Worm (Caenorhabditis elegans) whole organism, L3 larva: Measurements from ENCODE around the gene ZK622.5.

Experiments
- aly-2 ChIP-seq: fragments of 150-350 bp; optimal IDR thresholded peaks from 2 replicates; lab custom pipeline; 2014; ENCODE audit warnings: missing biosample characterization, missing genetic modification characterization
- ama-1 ChIP-seq: fragments of 150-350 bp; optimal IDR thresholded peaks from 2 replicates; lab custom pipeline; 2018
- elt-1 ChIP-seq: fragments of 150-350 bp; optimal IDR thresholded peaks from 2 replicates; lab custom pipeline; 2014; ENCODE audit warnings: missing biosample characterization, missing genetic modification characterization
- elt-3 ChIP-seq, 3 experiments: fragments of 150-350 bp in 1 of 3; sonication (generic microtip) in 2 of 3; optimal IDR thresholded peaks; 2 replicates in 2 of 3; 4 replicates in 1 of 3; lab custom pipeline; 2014 to 2017; ENCODE audit warnings: missing biosample characterization in 3 of 3, missing genetic modification characterization in 3 of 3
- fkh-10 ChIP-seq: sonication (generic microtip); optimal IDR thresholded peaks from 2 replicates; lab custom pipeline; 2017; ENCODE audit warnings: missing biosample characterization, missing genetic modification reagents, missing genetic modification characterization
- jun-1 ChIP-seq: fragments of 150-350 bp; optimal IDR thresholded peaks from 2 replicates; lab custom pipeline; 2014; ENCODE audit warnings: missing biosample characterization, missing genetic modification reagents, missing genetic modification characterization
- mdl-1 ChIP-seq: fragments of 150-350 bp; optimal IDR thresholded peaks from 2 replicates; lab custom pipeline; 2014; ENCODE audit warnings: missing biosample characterization, missing genetic modification characterization
- nfya-1 ChIP-seq: sonication (generic microtip); optimal IDR thresholded peaks from 2 replicates; lab custom pipeline; 2017; ENCODE audit warnings: missing genetic modification characterization, mild to moderate bottlenecking, missing compliant biosample characterization, antibody characterized with exemption, moderate library complexity; ENCODE audit not compliant: insufficient read depth
- nhr-11 ChIP-seq: fragments of 150-350 bp; optimal IDR thresholded peaks from 2 replicates; lab custom pipeline; 2014; ENCODE audit warnings: missing biosample characterization, missing genetic modification characterization
- nhr-12 ChIP-seq: fragments of 150-350 bp; optimal IDR thresholded peaks from 2 replicates; lab custom pipeline; 2014; ENCODE audit warnings: missing biosample characterization, missing genetic modification characterization
- nhr-67 ChIP-seq: fragments of 150-350 bp; optimal IDR thresholded peaks from 2 replicates; lab custom pipeline; 2014; ENCODE audit warnings: missing biosample characterization, missing genetic modification characterization
- skn-1 ChIP-seq: fragments of 150-350 bp; optimal IDR thresholded peaks from 2 replicates; lab custom pipeline; 2014; ENCODE audit warnings: missing biosample characterization, missing genetic modification characterization
- snpc-4 ChIP-seq: fragments of 150-350 bp; optimal IDR thresholded peaks from 2 replicates; lab custom pipeline; 2014; ENCODE audit warnings: missing biosample characterization, missing genetic modification characterization

ce11 chrII:5321718-5322286 is 32.6 kb downstream of the ZK622.5 start:
- TF ChIP-seq ama-1 (lab: Kevin White, UChicago) (no peak), nhr-67 (tag; lab: Kevin White, UChicago) (no peak), nhr-12 (tag; lab: Kevin White, UChicago) (no peak), fkh-10 (no peak), nhr-11 (tag; lab: Kevin White, UChicago) (no peak), mdl-1 (tag; lab: Kevin White, UChicago) (no peak), elt-3 (tag; optimal IDR thresholded peaks at IDR 0.05; lab: Kevin White, UChicago) (peak in 2 of 3 experiments; percentile 46 to 94), aly-2 (tag; lab: Kevin White, UChicago) (no peak), snpc-4 (tag; lab: Kevin White, UChicago) (no peak), elt-1 (tag; lab: Kevin White, UChicago) (peak; percentile 33), skn-1 (tag; lab: Kevin White, UChicago) (no peak), nfya-1 (tag; lab: Kevin White, UChicago) (peak; percentile 21), jun-1 (tag; lab: Kevin White, UChicago) (peak; percentile 82)
